Worm (Caenorhabditis elegans) whole organism, L2 larva: ENCODE results near the gene F59B10.6.

Experiments used
- C34F6.9 ChIP-seq: fragments of 150-350 bp; optimal IDR thresholded peaks from 2 replicates; lab custom pipeline; 2014; ENCODE audit warnings: missing biosample characterization, missing genetic modification characterization
- F13H6.1 ChIP-seq: sonication (generic microtip); optimal IDR thresholded peaks from 2 replicates; lab custom pipeline; 2016; ENCODE audit warnings: missing genetic modification characterization, missing compliant biosample characterization
- R02D3.7 ChIP-seq: fragments of 150-350 bp; optimal IDR thresholded peaks from 2 replicates; lab custom pipeline; 2014; ENCODE audit warnings: missing biosample characterization, missing genetic modification characterization
- Y55F3AM.14 ChIP-seq: fragments of 200-800 bp; sonication (Bioruptor generic); optimal IDR thresholded peaks from 2 replicates; lab custom pipeline; 2018; ENCODE audit warnings: mild to moderate bottlenecking, missing genetic modification characterization, missing compliant biosample characterization
- ZK546.5 ChIP-seq: sonication (generic microtip); optimal IDR thresholded peaks from 2 replicates; lab custom pipeline; 2017; ENCODE audit warnings: missing biosample characterization, missing genetic modification characterization
- alr-1 ChIP-seq: fragments of 150-350 bp; optimal IDR thresholded peaks from 2 replicates; lab custom pipeline; 2014; ENCODE audit warnings: missing biosample characterization, missing genetic modification characterization
- aly-2 ChIP-seq: fragments of 150-350 bp; optimal IDR thresholded peaks from 2 replicates; lab custom pipeline; 2014; ENCODE audit warnings: missing biosample characterization, missing genetic modification characterization
- blmp-1 ChIP-seq: sonication (generic microtip); optimal IDR thresholded peaks from 2 replicates; lab custom pipeline; 2017; ENCODE audit warnings: missing genetic modification characterization, mild to moderate bottlenecking, missing compliant biosample characterization, antibody characterized with exemption, moderate library complexity; ENCODE audit not compliant: insufficient read depth
- ceh-16 ChIP-seq: fragments of 150-350 bp; optimal IDR thresholded peaks from 2 replicates; lab custom pipeline; 2014; ENCODE audit warnings: missing biosample characterization, missing genetic modification characterization
- ceh-82 ChIP-seq: fragments of 150-350 bp; optimal IDR thresholded peaks from 2 replicates; lab custom pipeline; 2014; ENCODE audit warnings: missing biosample characterization, missing genetic modification characterization
- crh-2 ChIP-seq: sonication (generic microtip); optimal IDR thresholded peaks from 2 replicates; lab custom pipeline; 2017; ENCODE audit warnings: missing biosample characterization, missing genetic modification characterization
- dmd-4 ChIP-seq: sonication (generic microtip); optimal IDR thresholded peaks from 2 replicates; lab custom pipeline; 2017; ENCODE audit warnings: missing biosample characterization, missing genetic modification characterization
- egl-27 ChIP-seq: sonication (generic microtip); optimal IDR thresholded peaks from 3 replicates; lab custom pipeline; 2017; ENCODE audit warnings: missing biosample characterization, missing genetic modification reagents, missing genetic modification characterization
- elt-1 ChIP-seq: fragments of 150-350 bp; optimal IDR thresholded peaks from 2 replicates; lab custom pipeline; 2014; ENCODE audit warnings: missing biosample characterization, missing genetic modification characterization
- elt-3 ChIP-seq: sonication (generic microtip); optimal IDR thresholded peaks from 2 replicates; lab custom pipeline; 2017; ENCODE audit warnings: missing biosample characterization, missing genetic modification characterization
- fos-1 ChIP-seq: fragments of 150-350 bp; optimal IDR thresholded peaks from 2 replicates; lab custom pipeline; 2014; ENCODE audit warnings: missing biosample characterization, missing genetic modification characterization
- gmeb-1 ChIP-seq: fragments of 150-350 bp; optimal IDR thresholded peaks from 2 replicates; lab custom pipeline; 2014; ENCODE audit warnings: missing biosample characterization, missing genetic modification characterization
- lin-11 ChIP-seq: fragments of 150-350 bp; sonication (generic microtip); optimal IDR thresholded peaks from 2 replicates; lab custom pipeline; 2014; ENCODE audit warnings: missing biosample characterization, missing genetic modification characterization, inconsistent platforms, mixed read lengths
- lin-13 ChIP-seq: fragments of 150-350 bp; optimal IDR thresholded peaks from 2 replicates; lab custom pipeline; 2014; ENCODE audit warnings: missing biosample characterization, missing genetic modification reagents, missing genetic modification characterization
- lin-39 ChIP-seq: fragments of 150-350 bp; optimal IDR thresholded peaks from 2 replicates; lab custom pipeline; 2014; ENCODE audit warnings: missing biosample characterization, missing genetic modification reagents, missing genetic modification characterization
- lsy-2 ChIP-seq, 2 experiments: fragments of 150-350 bp in 1 of 2; sonication (generic microtip) in 1 of 2; optimal IDR thresholded peaks; 2 replicates each; lab custom pipeline; 2014 to 2017; ENCODE audit warnings: missing biosample characterization in 2 of 2, missing genetic modification characterization in 2 of 2
- mab-5 ChIP-seq: fragments of 150-350 bp; optimal IDR thresholded peaks from 2 replicates; lab custom pipeline; 2014; ENCODE audit warnings: missing biosample characterization, missing genetic modification characterization
- mbf-1 ChIP-seq: sonication (generic microtip); optimal IDR thresholded peaks from 2 replicates; lab custom pipeline; 2017; ENCODE audit warnings: missing biosample characterization, missing genetic modification characterization
- mdl-1 ChIP-seq, 2 experiments: fragments of 150-350 bp in 1 of 2; sonication (generic microtip) in 1 of 2; optimal IDR thresholded peaks; 2 replicates each; lab custom pipeline; 2017; ENCODE audit warnings: missing biosample characterization in 2 of 2, missing genetic modification characterization in 2 of 2
- nhr-10 ChIP-seq: sonication (generic microtip); optimal IDR thresholded peaks from 2 replicates; lab custom pipeline; 2017; ENCODE audit warnings: missing biosample characterization, missing genetic modification characterization
- nhr-11 ChIP-seq: fragments of 150-350 bp; optimal IDR thresholded peaks from 2 replicates; lab custom pipeline; 2014; ENCODE audit warnings: missing biosample characterization, missing genetic modification characterization
- nhr-12 ChIP-seq: fragments of 150-350 bp; optimal IDR thresholded peaks from 2 replicates; lab custom pipeline; 2014; ENCODE audit warnings: missing biosample characterization, missing genetic modification characterization
- nhr-129 ChIP-seq: fragments of 150-350 bp; optimal IDR thresholded peaks from 2 replicates; lab custom pipeline; 2014; ENCODE audit warnings: missing biosample characterization, missing genetic modification characterization
- nhr-21 ChIP-seq: fragments of 150-350 bp; optimal IDR thresholded peaks from 2 replicates; lab custom pipeline; 2014; ENCODE audit warnings: missing biosample characterization, missing genetic modification characterization
- nhr-23 ChIP-seq: fragments of 150-350 bp; optimal IDR thresholded peaks from 2 replicates; lab custom pipeline; 2014; ENCODE audit warnings: missing biosample characterization, missing genetic modification reagents, missing genetic modification characterization
- nhr-237 ChIP-seq: fragments of 150-350 bp; optimal IDR thresholded peaks from 2 replicates; lab custom pipeline; 2014; ENCODE audit warnings: missing biosample characterization, missing genetic modification characterization
- nhr-25 ChIP-seq: fragments of 150-350 bp; sonication (generic microtip); optimal IDR thresholded peaks from 3 replicates; lab custom pipeline; 2014; ENCODE audit warnings: missing biosample characterization, missing genetic modification characterization
- nhr-6 ChIP-seq: fragments of 150-350 bp; optimal IDR thresholded peaks from 2 replicates; lab custom pipeline; 2014; ENCODE audit warnings: missing biosample characterization, missing genetic modification characterization
- nhr-77 ChIP-seq: fragments of 150-350 bp; optimal IDR thresholded peaks from 2 replicates; lab custom pipeline; 2014; ENCODE audit warnings: missing biosample characterization, missing genetic modification characterization
- peb-1 ChIP-seq: fragments of 150-350 bp; optimal IDR thresholded peaks from 2 replicates; lab custom pipeline; 2014; ENCODE audit warnings: missing biosample characterization, missing genetic modification characterization
- sem-4 ChIP-seq: fragments of 150-350 bp; optimal IDR thresholded peaks from 2 replicates; lab custom pipeline; 2014; ENCODE audit warnings: missing biosample characterization, missing genetic modification reagents, missing genetic modification characterization
- skn-1 ChIP-seq: sonication (generic microtip); optimal IDR thresholded peaks from 2 replicates; lab custom pipeline; 2017; ENCODE audit warnings: missing biosample characterization, missing genetic modification characterization
- sma-3 ChIP-seq: sonication (generic microtip); optimal IDR thresholded peaks from 2 replicates; lab custom pipeline; 2016; ENCODE audit warnings: missing genetic modification reagents, missing genetic modification characterization, missing compliant biosample characterization
- sma-9 ChIP-seq, 2 experiments: fragments of 150-350 bp in 1 of 2; sonication (generic microtip) in 1 of 2; optimal IDR thresholded peaks; 2 replicates each; lab custom pipeline; 2014 to 2016; ENCODE audit warnings: missing genetic modification characterization in 2 of 2, mild to moderate bottlenecking in 1 of 2, missing biosample characterization in 1 of 2, missing compliant biosample characterization in 1 of 2, missing genetic modification reagents in 1 of 2, moderate library complexity in 1 of 2
- snpc-4 ChIP-seq: fragments of 150-350 bp; optimal IDR thresholded peaks from 2 replicates; lab custom pipeline; 2014; ENCODE audit warnings: missing biosample characterization, missing genetic modification characterization
- unc-39 ChIP-seq: fragments of 150-350 bp; optimal IDR thresholded peaks from 2 replicates; lab custom pipeline; 2014; ENCODE audit warnings: missing biosample characterization, missing genetic modification characterization
- unc-55 ChIP-seq: fragments of 150-350 bp; sonication (generic microtip); optimal IDR thresholded peaks from 3 replicates; lab custom pipeline; 2014; ENCODE audit warnings: missing biosample characterization, missing genetic modification reagents, missing genetic modification characterization
- unc-62 ChIP-seq: fragments of 150-350 bp; optimal IDR thresholded peaks from 2 replicates; lab custom pipeline; 2014; ENCODE audit warnings: missing biosample characterization, missing genetic modification reagents, missing genetic modification characterization
- zag-1 ChIP-seq: fragments of 150-350 bp; optimal IDR thresholded peaks from 2 replicates; lab custom pipeline; 2014; ENCODE audit warnings: missing biosample characterization, missing genetic modification characterization
- ztf-1 ChIP-seq: fragments of 200-800 bp; sonication (Bioruptor generic); conservative IDR thresholded peaks from 2 replicates; pipeline ENCODE4 v1.3.6; 2022; ENCODE audit warnings: missing genetic modification characterization, missing compliant biosample characterization
- ztf-11 ChIP-seq: sonication (generic microtip); optimal IDR thresholded peaks from 2 replicates; lab custom pipeline; 2017; ENCODE audit warnings: missing biosample characterization, missing genetic modification characterization
- ztf-4 ChIP-seq: fragments of 150-350 bp; optimal IDR thresholded peaks from 2 replicates; lab custom pipeline; 2014; ENCODE audit warnings: missing biosample characterization, missing genetic modification characterization

F59B10.6 gene

DNA sequence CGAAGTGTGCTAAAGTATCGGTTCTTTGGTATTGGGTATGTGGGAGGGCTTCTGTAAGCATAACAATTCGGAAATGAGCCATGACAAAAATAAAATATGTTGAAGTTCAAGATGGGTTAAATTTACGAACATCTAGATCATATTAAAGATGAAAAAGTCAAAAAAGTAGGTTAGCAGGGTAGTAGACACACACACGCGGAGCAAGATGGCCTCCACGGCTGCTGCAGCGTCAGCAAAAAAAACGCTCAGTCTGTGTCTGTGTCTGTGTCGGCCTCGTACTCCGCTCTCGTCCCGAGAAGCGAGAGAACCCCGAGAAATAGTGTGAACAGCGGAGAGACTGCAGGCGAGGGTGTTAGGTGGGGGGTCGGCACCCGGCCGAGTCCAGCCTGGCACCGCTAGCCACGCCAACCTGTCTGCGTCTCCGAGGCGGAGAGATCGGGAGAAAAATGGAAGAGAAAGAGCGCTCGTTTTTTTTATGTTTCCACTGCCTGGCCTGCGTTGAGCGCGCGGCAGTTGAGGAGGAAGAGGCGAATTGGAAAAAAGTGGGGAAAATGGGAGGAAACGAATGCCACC lies 21.7 kb downstream of the F59B10.6 start, which contains the start of gene myrf-1 (continued):
- peak; percentile 85 for TF ChIP-seq C34F6.9
- TF ChIP-seq nhr-10 = no peak
- TF ChIP-seq lin-13 (GFP tag; lab: Kevin White, UChicago) = peak; percentile 72
- peak; percentile 97 for TF ChIP-seq F13H6.1
- peak; percentile 84 for TF ChIP-seq nhr-129 (tag; lab: Kevin White, UChicago)
- TF ChIP-seq ceh-82 (tag; lab: Kevin White, UChicago) = no peak
- TF ChIP-seq nhr-237 = no peak
- no peak for TF ChIP-seq ZK546.5 (tag; lab: Kevin White, UChicago)
- TF ChIP-seq unc-62 (GFP tag; lab: Kevin White, UChicago) = no peak
- TF ChIP-seq nhr-6 (tag; lab: Kevin White, UChicago) = no peak
- peak; percentile 74 for TF ChIP-seq ceh-16 (tag; lab: Kevin White, UChicago)
- TF ChIP-seq mdl-1 (tag; optimal IDR thresholded peaks at IDR 0.05; lab: Kevin White, UChicago) = peak; percentile 64 to 85
- TF ChIP-seq ztf-4 (tag; lab: Kevin White, UChicago) = peak; percentile 63
- peak; percentile 82 for TF ChIP-seq nhr-21 (tag; lab: Kevin White, UChicago)
- TF ChIP-seq unc-39 = no peak
- no peak for TF ChIP-seq nhr-11 (tag; lab: Kevin White, UChicago)
- peak; percentile 93 for TF ChIP-seq zag-1 (tag; lab: Kevin White, UChicago)
- TF ChIP-seq ztf-1 (GFP tag; lab: Robert Waterston, UW) = no peak
- peak; percentile 86 for TF ChIP-seq egl-27
- TF ChIP-seq elt-3 (tag; lab: Kevin White, UChicago) = no peak
- TF ChIP-seq fos-1 (tag; lab: Kevin White, UChicago) = peak; percentile 84
- TF ChIP-seq mab-5 (tag; lab: Kevin White, UChicago) = peak; percentile 37
- TF ChIP-seq gmeb-1 (tag; lab: Kevin White, UChicago) = peak; percentile 71
- TF ChIP-seq dmd-4 (tag; lab: Kevin White, UChicago) = no peak
- TF ChIP-seq nhr-25 (tag; lab: Kevin White, UChicago) = peak; percentile 63
- TF ChIP-seq snpc-4 (tag; lab: Kevin White, UChicago) = peak; percentile 25
- TF ChIP-seq ztf-11 (tag; lab: Kevin White, UChicago) = no peak

DNA sequence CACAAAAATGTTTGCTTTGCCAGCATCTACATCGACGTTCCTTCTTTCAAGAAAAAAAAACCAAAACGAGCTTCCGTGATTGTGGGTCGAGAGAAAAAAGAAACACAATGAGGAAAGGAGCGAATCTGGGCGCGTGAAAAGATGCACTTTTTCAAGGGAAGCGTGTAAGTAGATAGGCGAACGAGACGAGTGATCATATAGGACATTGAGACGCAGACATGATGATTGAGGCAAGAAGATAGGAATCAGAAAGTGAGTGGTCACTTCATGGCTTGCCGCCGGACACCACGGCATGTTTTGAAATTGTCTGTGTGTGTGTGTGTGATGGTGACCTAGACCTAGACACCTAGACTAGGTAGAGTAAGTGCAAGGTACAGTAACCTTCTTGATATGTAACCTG lies 22.7 kb downstream of the F59B10.6 start:
- TF ChIP-seq zag-1 (tag; lab: Kevin White, UChicago) (peak; percentile 51), Y55F3AM.14 (GFP tag; lab: Kevin White, UChicago) (no peak), F13H6.1 (peak; percentile 89), ceh-16 (tag; lab: Kevin White, UChicago) (peak; percentile 44), skn-1 (no peak), fos-1 (tag; lab: Kevin White, UChicago) (peak; percentile 83), sma-3 (GFP tag; lab: Kevin White, UChicago) (peak; percentile 59), nhr-6 (tag; lab: Kevin White, UChicago) (no peak), nhr-21 (tag; lab: Kevin White, UChicago) (peak; percentile 75), R02D3.7 (tag; lab: Kevin White, UChicago) (no peak), crh-2 (tag; lab: Kevin White, UChicago) (peak; percentile 51), nhr-11 (tag; lab: Kevin White, UChicago) (no peak), sma-9 (GFP tag; optimal IDR thresholded peaks at IDR 0.05; lab: Kevin White, UChicago) (peak; percentile 82), sma-9 (tag; optimal IDR thresholded peaks at IDR 0.05; lab: Kevin White, UChicago) (no peak), unc-39 (no peak), nhr-77 (tag; lab: Kevin White, UChicago) (peak; percentile 3), nhr-129 (tag; lab: Kevin White, UChicago) (peak; percentile 66), unc-55 (GFP tag; lab: Kevin White, UChicago) (no peak), lin-39 (tag; lab: Kevin White, UChicago) (no peak), ceh-82 (tag; lab: Kevin White, UChicago) (no peak), mab-5 (tag; lab: Kevin White, UChicago) (no peak), ztf-11 (tag; lab: Kevin White, UChicago) (no peak), peb-1 (tag; lab: Kevin White, UChicago) (no peak), elt-3 (tag; lab: Kevin White, UChicago) (no peak), blmp-1 (tag; lab: Kevin White, UChicago) (peak; percentile 95), elt-1 (tag; lab: Kevin White, UChicago) (no peak), alr-1 (tag; lab: Kevin White, UChicago) (no peak), ZK546.5 (tag; lab: Kevin White, UChicago) (no peak), ztf-4 (tag; lab: Kevin White, UChicago) (no peak), sem-4 (tag; lab: Kevin White, UChicago) (peak; percentile 83), mbf-1 (tag; lab: Kevin White, UChicago) (no peak), nhr-237 (no peak), gmeb-1 (tag; lab: Kevin White, UChicago) (no peak), unc-62 (GFP tag; lab: Kevin White, UChicago) (no peak), mdl-1 (tag; optimal IDR thresholded peaks at IDR 0.05; lab: Kevin White, UChicago) (peak; percentile 49 to 69), lin-13 (GFP tag; lab: Kevin White, UChicago) (peak; percentile 25), lsy-2 (tag; optimal IDR thresholded peaks at IDR 0.05; lab: Kevin White, UChicago) (peak in 1 of 2 experiments; percentile 73), dmd-4 (tag; lab: Kevin White, UChicago) (no peak), nhr-25 (tag; lab: Kevin White, UChicago) (peak; percentile 52), lin-11 (no peak), nhr-23 (tag; lab: Kevin White, UChicago) (no peak), aly-2 (no peak), nhr-12 (tag; lab: Kevin White, UChicago) (no peak), C34F6.9 (peak; percentile 60), snpc-4 (tag; lab: Kevin White, UChicago) (no peak), ztf-1 (GFP tag; lab: Robert Waterston, UW) (no peak), nhr-10 (no peak)
